Worm (Caenorhabditis elegans): Measurements from ENCODE around the gene ZC239.20.

Gene ZC239.20

ce11 chrII:3170089-3170488 lies 36.2 kb downstream of the ZC239.20 start, which contains the start of gene fbxc-55:
Gene fbxc-55 (minus strand): TSS chrII:3170189.
- TF ChIP-seq lin-35 (GFP tag; optimal IDR thresholded peaks at IDR 0.05) (no peak), blmp-1 (tag; optimal IDR thresholded peaks at IDR 0.05) (no peak), nhr-90 (tag; optimal IDR thresholded peaks at IDR 0.05; ENCODE audit: poor library complexity) (no peak), grh-1 (GFP tag; IDR thresholded peaks at IDR 0.05) (no peak), hlh-17 (GFP tag; optimal IDR thresholded peaks at IDR 0.05; ENCODE audit: borderline replicate concordance) (no peak), hlh-4 (tag; optimal IDR thresholded peaks at IDR 0.05) (no peak), dsc-1 (tag; optimal IDR thresholded peaks at IDR 0.05) (no peak), elt-3 (tag; optimal IDR thresholded peaks at IDR 0.05) (no peak), fkh-4 (tag; optimal IDR thresholded peaks at IDR 0.05; ENCODE audit: borderline replicate concordance) (no peak), hpl-2 (GFP tag; optimal IDR thresholded peaks at IDR 0.05) (no peak), ceh-8 (GFP tag; optimal IDR thresholded peaks at IDR 0.05) (no peak), mep-1 (tag; optimal IDR thresholded peaks at IDR 0.05) (no peak), isw-1 (GFP tag; IDR thresholded peaks at IDR 0.05) (no peak), F16B12.6 (tag; optimal IDR thresholded peaks at IDR 0.05) (no peak), mef-2 (tag; optimal IDR thresholded peaks at IDR 0.05) (no peak), C04F5.9 (tag; optimal IDR thresholded peaks at IDR 0.05) (no peak), elt-2 (tag; optimal IDR thresholded peaks at IDR 0.05) (no peak), lin-13 (GFP tag; optimal IDR thresholded peaks at IDR 0.05) (no peak), pqm-1 (tag; optimal IDR thresholded peaks at IDR 0.05) (no peak), zag-1 (tag; optimal IDR thresholded peaks at IDR 0.05) (no peak)

ce11 chrII:3158985-3159384 lies 47.3 kb downstream of the ZC239.20 start, which contains the start of gene sri-34:
Gene sri-34 (minus strand): TSS chrII:3159085.
- TF ChIP-seq unc-30 (tag; optimal IDR thresholded peaks at IDR 0.05) (no peak), dsc-1 (tag; optimal IDR thresholded peaks at IDR 0.05) (no peak), elt-2 (tag; optimal IDR thresholded peaks at IDR 0.05) (no peak), ces-1 (GFP tag; optimal IDR thresholded peaks at IDR 0.05) (no peak), lin-15B (tag; optimal IDR thresholded peaks at IDR 0.05) (no peak), ceh-82 (tag; optimal IDR thresholded peaks at IDR 0.05) (no peak), ceh-63 (GFP tag; optimal IDR thresholded peaks at IDR 0.05) (no peak), vab-15 (tag; optimal IDR thresholded peaks at IDR 0.05) (no peak), sox-4 (tag; optimal IDR thresholded peaks at IDR 0.05) (no peak), zip-4 (GFP tag; optimal IDR thresholded peaks at IDR 0.05) (no peak), nhr-71 (tag; optimal IDR thresholded peaks at IDR 0.05) (no peak), aly-2 (tag; optimal IDR thresholded peaks at IDR 0.05) (no peak)

DNA sequence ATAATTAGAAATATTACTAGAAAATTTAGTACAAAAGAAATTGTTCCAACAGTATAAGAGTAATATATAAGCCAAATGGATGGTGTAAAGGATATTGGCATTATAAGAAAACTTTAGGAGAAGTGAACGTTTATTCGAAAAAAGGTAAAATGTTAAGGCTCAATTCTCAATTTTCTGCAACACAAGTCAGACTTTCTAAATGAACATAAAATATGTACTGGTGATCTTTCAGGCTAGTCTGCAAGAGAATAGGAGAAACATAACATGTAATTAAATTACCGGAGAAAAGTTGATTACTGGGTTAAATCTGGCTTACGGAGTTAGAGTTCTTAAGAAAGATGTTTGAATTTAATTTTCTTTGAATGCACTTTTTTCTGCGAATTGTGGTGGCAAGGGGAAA lies 49.6 kb downstream of the ZC239.20 start, which contains the start of gene sri-33:
Gene sri-33, minus strand, starts transcription at position 101 of the 400 bp plus-strand sequence.
- TF ChIP-seq efl-3 (GFP tag; optimal IDR thresholded peaks at IDR 0.05) (no peak), vab-15 (tag; optimal IDR thresholded peaks at IDR 0.05) (no peak), fkh-4 (tag; optimal IDR thresholded peaks at IDR 0.05; ENCODE audit: borderline replicate concordance) (no peak), nhr-84 (tag; optimal IDR thresholded peaks at IDR 0.05) (no peak), fkh-8 (tag; optimal IDR thresholded peaks at IDR 0.05) (peak; percentile 57)

Measured in whole organism, L1 larva.